Fruit fly (Drosophila melanogaster) S2 (cell line): ENCODE results near the gene Ilp2.

Source experiments
- CG8478 ChIP-seq: fragments of >200 bp; optimal IDR thresholded peaks from 2 replicates; lab custom pipeline; 2018
- CTCF ChIP-seq, 2 experiments: fragments of >200 bp; optimal IDR thresholded peaks; 2 replicates each; lab custom pipeline; 2018

DNA sequence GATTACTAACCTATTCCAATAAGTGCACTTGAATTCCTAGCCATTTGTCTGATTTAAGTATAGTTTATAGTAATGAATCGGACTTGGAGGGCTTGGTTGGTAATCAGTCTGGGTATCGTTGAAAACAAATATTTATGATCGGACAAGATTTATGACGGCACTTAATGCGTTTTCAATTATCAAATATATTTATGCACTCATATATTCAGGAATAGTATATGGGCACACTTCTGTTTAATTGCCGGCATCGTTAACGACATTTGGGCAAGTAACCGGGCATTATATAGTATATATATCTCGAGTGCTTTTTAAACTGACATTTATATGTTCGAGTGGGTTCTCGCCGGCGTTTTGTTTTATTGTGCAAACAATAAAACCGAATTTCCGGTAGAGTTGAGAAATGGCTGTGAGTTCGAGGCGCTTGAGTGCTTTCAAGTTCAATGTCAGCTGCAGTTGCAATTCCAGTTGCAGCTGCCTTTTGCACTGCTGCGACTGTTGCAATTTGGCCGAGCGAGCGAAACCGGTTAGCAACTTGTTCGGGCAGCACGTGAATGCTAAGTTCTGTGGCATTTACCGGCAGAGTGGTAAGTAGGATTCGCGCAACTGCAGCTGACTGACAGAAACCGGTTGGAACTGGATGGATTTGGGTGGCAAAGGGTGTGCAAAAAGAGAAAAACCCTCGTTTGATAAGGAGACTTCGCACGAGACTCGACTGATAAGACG is 31.7 kb upstream of the Ilp2 start:
- TF ChIP-seq CG8478 (lab: Kevin White, UChicago): no peak
- TF ChIP-seq CTCF (optimal IDR thresholded peaks at IDR 0.05; lab: Kevin White, UChicago): no peak
